Worm (Caenorhabditis elegans): ENCODE data around the gene klp-11.

ce11 chrIV:8782172-8782571 is 20.3 kb upstream of the klp-11 start:
- TF ChIP-seq tbx-37 (GFP tag; conservative IDR thresholded peaks at IDR 0.05) (no peak), ceh-13 (GFP tag; optimal IDR thresholded peaks at IDR 0.05) (no peak), hmbx-1 (tag; optimal IDR thresholded peaks at IDR 0.05) (no peak), hnd-1 (tag; optimal IDR thresholded peaks at IDR 0.05) (no peak)
